Fruit fly (Drosophila melanogaster): ENCODE measurements around the gene CG15254.
A peak's percentile ranks its signal among the peaks of the same experiment; 100 is the strongest.
"Not testable (repeated sequence)": the region's sequence is repeated elsewhere in the genome, so short reads cannot be mapped to it uniquely, and the experiment has no call there.

Gene CG15254

dm6 chr2L:15614728-15615127 lies at the start of gene CG15254:
Gene CG15254, minus strand, starts transcription at chr2L:15614828.
- TF ChIP-seq CG14711 (tag; optimal IDR thresholded peaks at IDR 0.05), result no peak
- no peak for TF ChIP-seq cnc (optimal IDR thresholded peaks at IDR 0.05)
- TF ChIP-seq toe (GFP tag; optimal IDR thresholded peaks at IDR 0.05), result no peak
- no peak for TF ChIP-seq CG12768 (GFP tag; optimal IDR thresholded peaks at IDR 0.05)
- no peak for TF ChIP-seq pad (GFP tag; optimal IDR thresholded peaks at IDR 0.05)
- no peak for TF ChIP-seq CG11617 (GFP tag; optimal IDR thresholded peaks at IDR 0.05)
- TF ChIP-seq kay (GFP tag; ENCODE audit: borderline replicate concordance), result no peak
- no peak for TF ChIP-seq Clk (GFP tag; optimal IDR thresholded peaks at IDR 0.05)
- no peak for TF ChIP-seq Mnt (GFP tag; optimal IDR thresholded peaks at IDR 0.05)
- no peak for TF ChIP-seq Hr96 (GFP tag; optimal IDR thresholded peaks at IDR 0.05)
- no peak for TF ChIP-seq ovo (GFP tag; optimal IDR thresholded peaks at IDR 0.05)
- no peak for TF ChIP-seq bab1 (GFP tag; optimal IDR thresholded peaks at IDR 0.05)
- TF ChIP-seq Crg-1 (GFP tag; optimal IDR thresholded peaks at IDR 0.05), result no peak
- TF ChIP-seq cic (GFP tag; optimal IDR thresholded peaks at IDR 0.05), result no peak
- no peak for TF ChIP-seq CG7045 (GFP tag; optimal IDR thresholded peaks at IDR 0.05)
- TF ChIP-seq CG1620 (GFP tag; optimal IDR thresholded peaks at IDR 0.05), result no peak
- TF ChIP-seq CG33017 (tag; optimal IDR thresholded peaks at IDR 0.05), result no peak
- no peak for TF ChIP-seq tj (GFP tag; optimal IDR thresholded peaks at IDR 0.05)
- TF ChIP-seq CG5204 (GFP tag; optimal IDR thresholded peaks at IDR 0.05), result no peak
- TF ChIP-seq CG7101 (tag; optimal IDR thresholded peaks at IDR 0.05), result no peak

- TF ChIP-seq Clk (GFP tag; optimal IDR thresholded peaks at IDR 0.05); CG14711 (tag; optimal IDR thresholded peaks at IDR 0.05); Mnt (GFP tag; optimal IDR thresholded peaks at IDR 0.05): not testable (repeated sequence)
Observed at dm6 chr2L:15660741-15661140, 46.1 kb upstream of the CG15254 start, which contains the start of gene CG18477. Gene CG18477, plus strand, starts transcription at chr2L:15661041.

dm6 chr2L:15659374-15659773 lies 44.7 kb upstream of the CG15254 start, which contains the start of gene CG44141:
Gene CG44141, minus strand, starts transcription at chr2L:15659474.
- TF ChIP-seq CG5204 (GFP tag; optimal IDR thresholded peaks at IDR 0.05); cnc (optimal IDR thresholded peaks at IDR 0.05); CG33017 (tag; optimal IDR thresholded peaks at IDR 0.05): not testable (repeated sequence)

dm6 chr2L:15643791-15644190 lies 29.2 kb upstream of the CG15254 start:
- TF ChIP-seq Hr96 (GFP tag; optimal IDR thresholded peaks at IDR 0.05), result peak; percentile 22
- TF ChIP-seq toe (GFP tag; optimal IDR thresholded peaks at IDR 0.05), result peak; percentile 16
- no peak for TF ChIP-seq CG12768 (GFP tag; optimal IDR thresholded peaks at IDR 0.05)

- no peak for TF ChIP-seq CG33017 (tag; optimal IDR thresholded peaks at IDR 0.05)
- TF ChIP-seq pad (GFP tag; optimal IDR thresholded peaks at IDR 0.05), result no peak
- TF ChIP-seq CG7101 (tag; optimal IDR thresholded peaks at IDR 0.05), result no peak
Observed at dm6 chr2L:15641668-15642067, 27.0 kb upstream of the CG15254 start.

- peak; percentile 97 for TF ChIP-seq kay (GFP tag; ENCODE audit: borderline replicate concordance)
- peak; percentile 70 for TF ChIP-seq Mnt (GFP tag; optimal IDR thresholded peaks at IDR 0.05)
- TF ChIP-seq cnc (optimal IDR thresholded peaks at IDR 0.05), result no peak
- peak; percentile 16 for TF ChIP-seq CG1620 (GFP tag; optimal IDR thresholded peaks at IDR 0.05)
- TF ChIP-seq CG14711 (tag; optimal IDR thresholded peaks at IDR 0.05), result peak; percentile 22
- peak; percentile 52 for TF ChIP-seq CG12768 (GFP tag; optimal IDR thresholded peaks at IDR 0.05)
- peak; percentile 49 for TF ChIP-seq CG5204 (GFP tag; optimal IDR thresholded peaks at IDR 0.05)
- TF ChIP-seq toe (GFP tag; optimal IDR thresholded peaks at IDR 0.05), result peak; percentile 67
- TF ChIP-seq Crg-1 (GFP tag; optimal IDR thresholded peaks at IDR 0.05), result no peak
- TF ChIP-seq CG33017 (tag; optimal IDR thresholded peaks at IDR 0.05), result peak; percentile 50
- TF ChIP-seq CG7101 (tag; optimal IDR thresholded peaks at IDR 0.05), result peak; percentile 74
- TF ChIP-seq ovo (GFP tag; optimal IDR thresholded peaks at IDR 0.05), result no peak
- peak; percentile 46 for TF ChIP-seq CG7045 (GFP tag; optimal IDR thresholded peaks at IDR 0.05)
- peak; percentile 48 for TF ChIP-seq CG11617 (GFP tag; optimal IDR thresholded peaks at IDR 0.05)
- TF ChIP-seq cic (GFP tag; optimal IDR thresholded peaks at IDR 0.05), result no peak
- no peak for TF ChIP-seq Clk (GFP tag; optimal IDR thresholded peaks at IDR 0.05)
- TF ChIP-seq Hr96 (GFP tag; optimal IDR thresholded peaks at IDR 0.05), result peak; percentile 65
Observed at dm6 chr2L:15629596-15630168, 15.1 kb upstream of the CG15254 start, which contains the start of gene CG18480. Gene CG18480, plus strand, starts transcription at chr2L:15630002.

dm6 chr2L:15628378-15628777 lies 13.8 kb upstream of the CG15254 start, which contains the start of gene CG7631:
Gene CG7631, plus strand, starts transcription at chr2L:15628678.
- no peak for TF ChIP-seq CG11617 (GFP tag; optimal IDR thresholded peaks at IDR 0.05)
- no peak for TF ChIP-seq Crg-1 (GFP tag; optimal IDR thresholded peaks at IDR 0.05)

dm6 chr2L:15623458-15623857 lies 8.8 kb upstream of the CG15254 start, which contains the start of gene Or35a:
Gene Or35a, minus strand, starts transcription at chr2L:15623558.
- no peak for TF ChIP-seq tj (GFP tag; optimal IDR thresholded peaks at IDR 0.05)
- TF ChIP-seq kay (GFP tag; ENCODE audit: borderline replicate concordance), result no peak
- no peak for TF ChIP-seq CG5204 (GFP tag; optimal IDR thresholded peaks at IDR 0.05)
- no peak for TF ChIP-seq pad (GFP tag; optimal IDR thresholded peaks at IDR 0.05)
- TF ChIP-seq Crg-1 (GFP tag; optimal IDR thresholded peaks at IDR 0.05), result no peak

All from whole organism, adult.